Worm (Caenorhabditis elegans) whole organism, L2 larva: ENCODE measurements around the gene srz-100.

ENCODE experiments used
- C34F6.9 ChIP-seq: fragments of 150-350 bp; optimal IDR thresholded peaks from 2 replicates; lab custom pipeline; 2014; ENCODE audit warnings: missing biosample characterization, missing genetic modification characterization
- aly-2 ChIP-seq: fragments of 150-350 bp; optimal IDR thresholded peaks from 2 replicates; lab custom pipeline; 2014; ENCODE audit warnings: missing biosample characterization, missing genetic modification characterization
- ama-1 ChIP-seq: fragments of 150-350 bp; optimal IDR thresholded peaks from 2 replicates; lab custom pipeline; 2018; ENCODE audit warnings: inconsistent platforms
- ceh-82 ChIP-seq: fragments of 150-350 bp; optimal IDR thresholded peaks from 2 replicates; lab custom pipeline; 2014; ENCODE audit warnings: missing biosample characterization, missing genetic modification characterization
- elt-1 ChIP-seq: fragments of 150-350 bp; optimal IDR thresholded peaks from 2 replicates; lab custom pipeline; 2014; ENCODE audit warnings: missing biosample characterization, missing genetic modification characterization
- lin-13 ChIP-seq: fragments of 150-350 bp; optimal IDR thresholded peaks from 2 replicates; lab custom pipeline; 2014; ENCODE audit warnings: missing biosample characterization, missing genetic modification reagents, missing genetic modification characterization
- mdl-1 ChIP-seq, 2 experiments: fragments of 150-350 bp in 1 of 2; sonication (generic microtip) in 1 of 2; optimal IDR thresholded peaks; 2 replicates each; lab custom pipeline; 2017; ENCODE audit warnings: missing biosample characterization in 2 of 2, missing genetic modification characterization in 2 of 2
- nhr-11 ChIP-seq: fragments of 150-350 bp; optimal IDR thresholded peaks from 2 replicates; lab custom pipeline; 2014; ENCODE audit warnings: missing biosample characterization, missing genetic modification characterization
- nhr-237 ChIP-seq: fragments of 150-350 bp; optimal IDR thresholded peaks from 2 replicates; lab custom pipeline; 2014; ENCODE audit warnings: missing biosample characterization, missing genetic modification characterization
- unc-62 ChIP-seq: fragments of 150-350 bp; optimal IDR thresholded peaks from 2 replicates; lab custom pipeline; 2014; ENCODE audit warnings: missing biosample characterization, missing genetic modification reagents, missing genetic modification characterization
- zag-1 ChIP-seq: fragments of 150-350 bp; optimal IDR thresholded peaks from 2 replicates; lab custom pipeline; 2014; ENCODE audit warnings: missing biosample characterization, missing genetic modification characterization

ce11 chrV:16693732-16694131 lies 38.0 kb upstream of the srz-100 start, which contains the start of gene srw-42:
- TF ChIP-seq zag-1 (tag; lab: Kevin White, UChicago) (no peak), mdl-1 (tag; optimal IDR thresholded peaks at IDR 0.05; lab: Kevin White, UChicago) (no peak), elt-1 (tag; lab: Kevin White, UChicago) (no peak), lin-13 (GFP tag; lab: Kevin White, UChicago) (no peak), nhr-11 (tag; lab: Kevin White, UChicago) (no peak), nhr-237 (tag; lab: Kevin White, UChicago) (no peak), unc-62 (no peak), aly-2 (tag; lab: Kevin White, UChicago) (no peak), ama-1 (lab: Kevin White, UChicago) (no peak), ceh-82 (tag; lab: Kevin White, UChicago) (no peak), C34F6.9 (no peak)
